Worm (Caenorhabditis elegans) whole organism, early embryonic: ENCODE data around the gene abhd-12.

ENCODE experiments used
- ama-1 ChIP-seq: fragments of 150-350 bp; optimal IDR thresholded peaks from 2 replicates; lab custom pipeline; 2014
- tbx-11 ChIP-seq: fragments of 200-800 bp; sonication (Bioruptor generic); IDR thresholded peaks from 2 replicates; pipeline ENCODE4 v1.3.6; 2022; ENCODE audit warnings: missing genetic modification characterization, missing compliant biosample characterization
- tra-4 ChIP-seq: sonication (generic microtip); optimal IDR thresholded peaks from 2 replicates; lab custom pipeline; 2017; ENCODE audit warnings: missing genetic modification characterization, missing compliant biosample characterization

ce11 chrV:8000929-8001513 is 17.3 kb downstream of the abhd-12 start, which contains the start of gene Y97E10AR.1:
- TF ChIP-seq ama-1 (lab: Kevin White, UChicago) (no peak), tra-4 (no peak), tbx-11 (no peak)
